Fruit fly (Drosophila melanogaster): ENCODE data around the gene pyx.

Gene pyx

DNA sequence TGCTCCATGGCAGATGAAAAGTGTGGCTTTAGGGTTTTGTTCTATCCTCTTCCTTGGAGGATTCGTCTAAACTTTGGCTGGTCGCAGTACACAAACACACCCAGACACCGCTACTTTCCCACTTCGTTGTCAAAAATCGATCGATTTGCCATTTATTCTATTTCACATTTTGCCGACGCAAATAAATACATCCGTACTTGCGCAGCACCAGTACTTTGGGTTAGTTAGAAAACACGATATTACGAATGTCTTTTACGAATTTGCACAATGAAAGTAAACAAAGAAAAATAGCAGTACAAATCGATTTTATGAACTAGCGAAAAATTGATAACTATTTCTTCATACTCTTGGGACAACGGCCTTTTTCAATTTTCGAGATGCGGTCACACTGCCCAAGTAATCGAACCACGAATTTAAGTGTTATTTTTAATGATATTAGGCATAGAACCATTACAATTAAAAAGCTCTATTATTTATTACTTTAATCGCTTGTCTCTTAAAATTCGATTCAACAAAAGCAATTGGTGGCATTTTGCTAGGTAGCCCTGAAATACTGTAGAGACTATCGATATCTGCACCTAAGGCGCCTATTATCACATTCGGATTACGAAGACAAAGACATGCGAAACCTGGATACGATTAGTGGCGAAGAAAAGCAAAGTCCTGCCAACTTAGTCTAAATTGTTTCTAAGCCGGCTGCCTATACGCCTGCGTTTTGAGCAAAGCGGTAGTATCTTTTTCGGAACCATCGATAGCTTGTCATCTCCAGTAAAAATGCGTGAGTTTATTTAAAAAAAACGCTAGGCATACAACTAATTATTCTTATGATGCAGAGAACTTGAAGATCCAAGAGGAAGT is 35.0 kb upstream of the pyx start, which contains the start of the genes DIP2 and wac:
Gene DIP2, minus strand, starts transcription at position 337 of the 858 bp plus-strand sequence.
Gene wac, plus strand, starts transcription at position 559 of the 858 bp plus-strand sequence.
- TF ChIP-seq Jra (GFP tag; optimal IDR thresholded peaks at IDR 0.05) (peak; percentile 85), psq (GFP tag; optimal IDR thresholded peaks at IDR 0.05) (peak; percentile 71), CG9705 (GFP tag; optimal IDR thresholded peaks at IDR 0.05) (peak; percentile 11), rgr (GFP tag; optimal IDR thresholded peaks at IDR 0.05) (peak; percentile 81), Vsx2 (GFP tag; optimal IDR thresholded peaks at IDR 0.05; ENCODE audit: partially characterized antibody) (no peak), Hnf4 (GFP tag; optimal IDR thresholded peaks at IDR 0.05) (peak; percentile 90), pan (optimal IDR thresholded peaks at IDR 0.05) (no peak), sv (GFP tag; optimal IDR thresholded peaks at IDR 0.05) (peak; percentile 74), Hr83 (GFP tag; optimal IDR thresholded peaks at IDR 0.05; ENCODE audit: poor library complexity, severe bottlenecking) (peak; percentile 97), ey (GFP tag; optimal IDR thresholded peaks at IDR 0.05) (peak; percentile 84), Mio (GFP tag; optimal IDR thresholded peaks at IDR 0.05) (no peak), GATAd (GFP tag; optimal IDR thresholded peaks at IDR 0.05) (no peak), tai (GFP tag; optimal IDR thresholded peaks at IDR 0.05) (peak; percentile 95), br (GFP tag; optimal IDR thresholded peaks at IDR 0.05) (peak; percentile 79), OdsH (GFP tag; optimal IDR thresholded peaks at IDR 0.05) (peak; percentile 58), woc (GFP tag; optimal IDR thresholded peaks at IDR 0.05) (no peak), foxo (GFP tag; optimal IDR thresholded peaks at IDR 0.05) (peak in 1 of 2 experiments; percentile 88), Myc (optimal IDR thresholded peaks at IDR 0.05) (no peak), dsf (GFP tag; optimal IDR thresholded peaks at IDR 0.05; ENCODE audit: borderline replicate concordance) (peak; percentile 65), CG32264 (GFP tag; optimal IDR thresholded peaks at IDR 0.05) (peak; percentile 32), jim (GFP tag; optimal IDR thresholded peaks at IDR 0.05) (peak; percentile 71), brk (GFP tag; optimal IDR thresholded peaks at IDR 0.05) (peak; percentile 87)

DNA sequence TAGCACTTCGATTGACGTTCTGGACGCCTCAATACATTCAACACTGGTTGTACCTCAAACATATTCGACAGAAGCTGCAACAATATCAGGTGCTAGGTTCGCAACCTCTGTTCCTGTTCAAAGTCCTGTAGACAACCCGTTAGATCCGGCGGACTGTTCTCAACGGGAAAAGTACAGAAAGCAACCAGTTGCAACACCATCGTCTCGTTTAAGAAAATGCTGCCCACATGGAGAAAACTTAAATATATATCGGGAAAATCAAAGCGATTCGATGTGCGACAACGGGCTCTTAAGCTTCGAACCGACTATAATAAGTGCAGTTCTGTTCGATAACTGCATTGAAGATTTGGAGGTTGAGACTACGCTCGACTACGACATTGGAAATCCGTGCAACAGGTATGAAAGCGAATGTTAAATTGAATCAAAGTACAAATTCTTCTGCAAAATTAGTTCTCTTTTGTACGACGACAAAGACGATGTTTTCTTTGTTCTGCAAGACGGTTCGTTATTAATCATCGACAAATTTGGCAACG is 25.4 kb upstream of the pyx start:
- TF ChIP-seq Vsx2 (GFP tag; optimal IDR thresholded peaks at IDR 0.05; ENCODE audit: partially characterized antibody): no peak
- TF ChIP-seq GATAd (GFP tag; optimal IDR thresholded peaks at IDR 0.05): no peak
- no peak for TF ChIP-seq Sp1 (GFP tag; optimal IDR thresholded peaks at IDR 0.05)
- TF ChIP-seq h (GFP tag; optimal IDR thresholded peaks at IDR 0.05): no peak
- TF ChIP-seq br (GFP tag; optimal IDR thresholded peaks at IDR 0.05): no peak
- no peak for TF ChIP-seq OdsH (GFP tag; optimal IDR thresholded peaks at IDR 0.05)
- no peak for TF ChIP-seq CG32264 (GFP tag; optimal IDR thresholded peaks at IDR 0.05)
- TF ChIP-seq Mio (GFP tag; optimal IDR thresholded peaks at IDR 0.05): no peak

DNA sequence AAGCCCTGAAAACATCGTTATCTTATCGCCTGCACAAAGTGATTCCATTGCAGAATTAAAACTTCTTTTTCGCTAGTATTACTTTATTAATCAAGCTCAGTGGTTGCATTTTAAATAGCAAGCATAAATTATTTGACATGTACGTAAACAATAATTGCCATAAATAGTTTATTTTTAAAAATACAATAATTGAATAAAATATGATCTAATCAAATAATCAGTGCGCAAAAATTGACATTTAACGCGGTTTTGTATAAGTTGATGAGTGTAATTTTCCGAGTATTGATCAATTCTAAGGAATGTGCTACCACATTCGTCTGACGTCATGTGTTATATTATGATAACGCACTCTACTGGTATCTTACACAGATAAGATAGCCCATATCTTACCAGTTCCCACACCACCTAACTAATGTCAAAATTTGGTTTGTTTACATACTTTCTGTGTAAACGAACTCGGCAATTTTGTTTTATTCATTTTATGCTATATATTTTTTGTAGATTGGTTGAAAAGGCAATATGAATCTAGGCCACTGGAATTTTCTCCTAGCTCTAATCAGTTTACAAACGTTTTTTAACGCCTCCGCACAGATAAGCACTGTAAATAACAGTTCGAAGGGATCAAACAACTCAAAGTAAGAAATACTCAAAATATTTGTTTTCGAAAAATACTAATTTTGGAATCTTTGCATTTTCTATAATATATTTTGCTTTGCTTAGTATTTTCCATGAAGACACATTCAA is 24.8 kb upstream of the pyx start, which contains the start of gene mthl14:
Gene mthl14, plus strand, starts transcription at position 10 of the 744 bp plus-strand sequence.
- no peak for TF ChIP-seq Dif (GFP tag; optimal IDR thresholded peaks at IDR 0.05; ENCODE audit: partially characterized antibody)
- TF ChIP-seq Rel (GFP tag; optimal IDR thresholded peaks at IDR 0.05): no peak
- no peak for TF ChIP-seq Rel (tag; optimal IDR thresholded peaks at IDR 0.05)
- no peak for TF ChIP-seq Hr83 (GFP tag; optimal IDR thresholded peaks at IDR 0.05; ENCODE audit: poor library complexity, severe bottlenecking)
- TF ChIP-seq tai (GFP tag; optimal IDR thresholded peaks at IDR 0.05): no peak
- no peak for TF ChIP-seq dsf (GFP tag; optimal IDR thresholded peaks at IDR 0.05; ENCODE audit: borderline replicate concordance)
- no peak for TF ChIP-seq sage (GFP tag; optimal IDR thresholded peaks at IDR 0.05)
- TF ChIP-seq Myc (optimal IDR thresholded peaks at IDR 0.05): no peak
- TF ChIP-seq ey (GFP tag; optimal IDR thresholded peaks at IDR 0.05): no peak
- TF ChIP-seq brk (GFP tag; optimal IDR thresholded peaks at IDR 0.05): no peak
- no peak for TF ChIP-seq Jra (GFP tag; optimal IDR thresholded peaks at IDR 0.05)
- TF ChIP-seq CrebA (GFP tag; optimal IDR thresholded peaks at IDR 0.05; ENCODE audit: borderline replicate concordance): no peak
- TF ChIP-seq Dfd (GFP tag; optimal IDR thresholded peaks at IDR 0.05): no peak
- TF ChIP-seq dmrt93B (GFP tag; optimal IDR thresholded peaks at IDR 0.05): no peak
- no peak for TF ChIP-seq fru (GFP tag; optimal IDR thresholded peaks at IDR 0.05)
- TF ChIP-seq N (GFP tag; optimal IDR thresholded peaks at IDR 0.05): no peak
- TF ChIP-seq Hnf4 (GFP tag; optimal IDR thresholded peaks at IDR 0.05): no peak
